Fruit fly (Drosophila melanogaster) whole organism: ENCODE data around the gene CG13309.

ENCODE experiments used
- EcR ChIP-seq, 2 experiments: fragments of >200 bp; optimal IDR thresholded peaks; 2 replicates each; lab custom pipeline; 2017; ENCODE audit warnings: missing biosample characterization in 2 of 2, missing genetic modification characterization in 2 of 2, missing genetic modification reagents in 2 of 2
- psq ChIP-seq: fragments of >200 bp; optimal IDR thresholded peaks from 2 replicates; lab custom pipeline; 2017
- usp ChIP-seq: fragments of >200 bp; optimal IDR thresholded peaks from 2 replicates; lab custom pipeline; 2017; ENCODE audit warnings: missing biosample characterization, missing genetic modification characterization, mixed read lengths

- TF ChIP-seq EcR (GFP tag; optimal IDR thresholded peaks at IDR 0.05; lab: Kevin White, UChicago) (no peak), usp (GFP tag; lab: Kevin White, UChicago) (no peak), psq (no peak)
Measured at dm6 chr3L:8827133-8827867, 17.1 kb downstream of the CG13309 start, which contains the start of gene dally.
